Fruit fly (Drosophila melanogaster) whole organism, embryonic: ENCODE results near the gene CG31244.
A peak's percentile ranks its signal among the peaks of the same experiment; 100 is the strongest.

ENCODE experiments used
- Blimp-1 ChIP-seq: fragments of 200-800 bp; sonication (Bioruptor generic); optimal IDR thresholded peaks from 3 replicates; lab custom pipeline; 2018; ENCODE audit warnings: missing biosample characterization, missing genetic modification characterization, mild to moderate bottlenecking, moderate library complexity, missing genetic modification reagents
- CG10267 ChIP-seq: fragments of 200-800 bp; sonication (Bioruptor generic); optimal IDR thresholded peaks from 2 replicates; lab custom pipeline; 2018; ENCODE audit warnings: missing biosample characterization, mild to moderate bottlenecking, missing genetic modification characterization, moderate library complexity
- CG10565 ChIP-seq: fragments of 200-800 bp; sonication (Bioruptor generic); optimal IDR thresholded peaks from 3 replicates; lab custom pipeline; 2016; ENCODE audit warnings: missing biosample characterization, mild to moderate bottlenecking, missing genetic modification characterization
- CG10979 ChIP-seq: fragments of 200-800 bp; sonication (Bioruptor generic); optimal IDR thresholded peaks from 2 replicates; lab custom pipeline; 2018; ENCODE audit warnings: missing biosample characterization, mild to moderate bottlenecking, missing genetic modification characterization, moderate library complexity
- CG11093 ChIP-seq: fragments of 200-800 bp; sonication (Bioruptor generic); IDR thresholded peaks from 3 replicates; pipeline ENCODE4 v1.3.6; 2022; ENCODE audit warnings: missing biosample characterization, missing genetic modification characterization
- CG11456 ChIP-seq: fragments of 200-800 bp; sonication (Bioruptor generic); IDR thresholded peaks from 3 replicates; pipeline ENCODE4 v1.3.6; 2022; ENCODE audit warnings: missing biosample characterization, missing genetic modification characterization
- CG11504 ChIP-seq: fragments of 200-800 bp; sonication (Bioruptor generic); optimal IDR thresholded peaks from 3 replicates; lab custom pipeline; 2019; ENCODE audit warnings: missing biosample characterization, mild to moderate bottlenecking, missing genetic modification characterization, moderate library complexity
- CG13624 ChIP-seq: fragments of 200-800 bp; sonication (Bioruptor generic); optimal IDR thresholded peaks from 2 replicates; lab custom pipeline; 2016; ENCODE audit warnings: missing biosample characterization, missing genetic modification characterization
- CG15696 ChIP-seq: fragments of 200-800 bp; sonication (Bioruptor generic); optimal IDR thresholded peaks from 2 replicates; lab custom pipeline; 2019; ENCODE audit warnings: missing biosample characterization, mild to moderate bottlenecking, missing genetic modification characterization, moderate library complexity
- CG17361 ChIP-seq: fragments of 200-800 bp; sonication (Bioruptor generic); IDR thresholded peaks from 3 replicates; pipeline ENCODE4 v1.3.6; 2022; ENCODE audit warnings: missing biosample characterization, missing genetic modification characterization
- CG17612 ChIP-seq: fragments of 200-800 bp; sonication (Bioruptor generic); IDR thresholded peaks from 2 replicates; pipeline ENCODE4 v1.3.6; 2022; ENCODE audit warnings: missing biosample characterization, missing genetic modification characterization
- CG17829 ChIP-seq: fragments of 200-800 bp; optimal IDR thresholded peaks from 2 replicates; lab custom pipeline; 2019; ENCODE audit warnings: missing biosample characterization, mild to moderate bottlenecking, missing genetic modification characterization, moderate library complexity
- CG18262 ChIP-seq: fragments of 200-800 bp; optimal IDR thresholded peaks from 3 replicates; lab custom pipeline; 2019; ENCODE audit warnings: missing biosample characterization, mild to moderate bottlenecking, missing genetic modification characterization, moderate library complexity
- CG2712 ChIP-seq: fragments of 200-800 bp; optimal IDR thresholded peaks from 3 replicates; lab custom pipeline; 2019; ENCODE audit warnings: missing biosample characterization, mild to moderate bottlenecking, missing genetic modification characterization, moderate library complexity
- CG30431 ChIP-seq: fragments of 200-800 bp; sonication (Bioruptor generic); optimal IDR thresholded peaks from 2 replicates; lab custom pipeline; 2017; ENCODE audit warnings: missing biosample characterization, missing genetic modification characterization
- CG31441 ChIP-seq: fragments of 200-800 bp; sonication (Bioruptor generic); IDR thresholded peaks from 2 replicates; pipeline ENCODE4 v1.3.6; 2022; ENCODE audit warnings: missing biosample characterization, missing genetic modification characterization
- CG34376 ChIP-seq: fragments of 200-800 bp; sonication (Bioruptor generic); optimal IDR thresholded peaks from 2 replicates; lab custom pipeline; 2018; ENCODE audit warnings: missing biosample characterization, mild to moderate bottlenecking, missing genetic modification characterization
- CG3847 ChIP-seq: fragments of 200-800 bp; sonication (Bioruptor generic); IDR thresholded peaks from 2 replicates; pipeline ENCODE4 v1.3.6; 2022; ENCODE audit warnings: missing biosample characterization, missing genetic modification characterization
- CG4404 ChIP-seq: fragments of 200-800 bp; sonication (Bioruptor generic); IDR thresholded peaks from 2 replicates; pipeline ENCODE4 v1.3.6; 2022; ENCODE audit warnings: missing biosample characterization, missing genetic modification characterization
- CG6689 ChIP-seq: fragments of 200-800 bp; sonication (Bioruptor generic); IDR thresholded peaks from 2 replicates; pipeline ENCODE4 v1.3.6; 2022; ENCODE audit warnings: missing biosample characterization, missing genetic modification characterization
- CG9727 ChIP-seq: fragments of 200-800 bp; sonication (Bioruptor generic); optimal IDR thresholded peaks from 3 replicates; lab custom pipeline; 2017; ENCODE audit warnings: missing biosample characterization, mild to moderate bottlenecking, missing genetic modification characterization
- Gug ChIP-seq: fragments of 200-800 bp; sonication (Bioruptor generic); IDR thresholded peaks from 4 replicates; pipeline ENCODE4 v1.3.6; 2022; ENCODE audit warnings: missing biosample characterization, missing genetic modification characterization
- HLH3B ChIP-seq: fragments of 200-800 bp; sonication (Bioruptor generic); IDR thresholded peaks from 2 replicates; pipeline ENCODE4 v1.3.6; 2022; ENCODE audit warnings: missing biosample characterization, missing genetic modification characterization
- Hr39 ChIP-seq: fragments of >200 bp; optimal IDR thresholded peaks from 2 replicates; lab custom pipeline; 2017
- MESR4 ChIP-seq: fragments of 200-800 bp; sonication (Bioruptor generic); optimal IDR thresholded peaks from 2 replicates; lab custom pipeline; 2018; ENCODE audit warnings: missing biosample characterization, mild to moderate bottlenecking, missing genetic modification characterization, moderate library complexity
- MTF-1 ChIP-seq: fragments of 200-800 bp; sonication (Bioruptor generic); optimal IDR thresholded peaks from 2 replicates; lab custom pipeline; 2018; ENCODE audit warnings: missing biosample characterization, mild to moderate bottlenecking, missing genetic modification characterization, borderline replicate concordance
- Oli ChIP-seq: fragments of 200-800 bp; sonication (Bioruptor generic); optimal IDR thresholded peaks from 2 replicates; lab custom pipeline; 2018; ENCODE audit warnings: missing biosample characterization, mild to moderate bottlenecking, missing genetic modification characterization, moderate library complexity
- Trl ChIP-seq, 3 experiments: fragments of >200 bp in 2 of 3; fragments of 200-800 bp in 1 of 3; sonication (Bioruptor generic) in 1 of 3; optimal IDR thresholded peaks; 2 replicates in 1 of 3; 3 replicates in 2 of 3; lab custom pipeline; 2016 to 2017; ENCODE audit warnings: missing biosample characterization in 1 of 3, missing genetic modification characterization in 1 of 3
- br ChIP-seq: fragments of >200 bp; optimal IDR thresholded peaks from 2 replicates; lab custom pipeline; 2017
- crc ChIP-seq: fragments of 200-800 bp; sonication (Bioruptor generic); optimal IDR thresholded peaks from 2 replicates; lab custom pipeline; 2016; ENCODE audit warnings: missing biosample characterization, missing genetic modification characterization
- dmrt11E ChIP-seq: fragments of 200-800 bp; sonication (Bioruptor generic); optimal IDR thresholded peaks from 3 replicates; lab custom pipeline; 2018; ENCODE audit warnings: missing biosample characterization, mild to moderate bottlenecking, missing genetic modification characterization, moderate library complexity
- eve ChIP-seq, 2 experiments: fragments of >200 bp; optimal IDR thresholded peaks; 2 replicates each; lab custom pipeline; 2017; ENCODE audit warnings: missing biosample characterization in 2 of 2, missing genetic modification characterization in 2 of 2
- gcm2 ChIP-seq: fragments of 200-800 bp; sonication (Bioruptor generic); optimal IDR thresholded peaks from 2 replicates; lab custom pipeline; 2016; ENCODE audit warnings: missing biosample characterization, missing genetic modification characterization
- gem ChIP-seq: fragments of 200-800 bp; sonication (Bioruptor generic); optimal IDR thresholded peaks from 2 replicates; lab custom pipeline; 2019; ENCODE audit warnings: missing biosample characterization, mild to moderate bottlenecking, missing genetic modification characterization, moderate library complexity
- inv ChIP-seq: fragments of 200-800 bp; sonication (Bioruptor generic); IDR thresholded peaks from 2 replicates; pipeline ENCODE4 v1.3.6; 2022; ENCODE audit warnings: missing biosample characterization, missing genetic modification characterization; ENCODE audit not compliant: partially characterized antibody
- pb ChIP-seq: fragments of 200-800 bp; sonication (Bioruptor generic); optimal IDR thresholded peaks from 3 replicates; lab custom pipeline; 2016; ENCODE audit warnings: missing biosample characterization, missing genetic modification characterization
- sd ChIP-seq: fragments of 200-800 bp; sonication (Bioruptor generic); optimal IDR thresholded peaks from 3 replicates; lab custom pipeline; 2018; ENCODE audit warnings: missing biosample characterization, mild to moderate bottlenecking, missing genetic modification characterization, moderate library complexity
- sens ChIP-seq: fragments of 200-800 bp; sonication (Bioruptor generic); peaks from one replicate; lab custom pipeline; 2016; ENCODE audit warnings: missing biosample characterization, missing genetic modification characterization
- sna ChIP-seq: fragments of 200-800 bp; sonication (Bioruptor generic); IDR thresholded peaks from 2 replicates; pipeline ENCODE4 v1.3.6; 2022; ENCODE audit warnings: missing biosample characterization, missing genetic modification characterization; ENCODE audit not compliant: partially characterized antibody
- tap ChIP-seq: fragments of 200-800 bp; optimal IDR thresholded peaks from 3 replicates; lab custom pipeline; 2019; ENCODE audit warnings: missing biosample characterization, mild to moderate bottlenecking, missing genetic modification characterization, moderate library complexity
- zen ChIP-seq: fragments of 200-800 bp; sonication (Bioruptor generic); optimal IDR thresholded peaks from 3 replicates; lab custom pipeline; 2018; ENCODE audit warnings: missing biosample characterization, mild to moderate bottlenecking, missing genetic modification characterization, moderate library complexity
- zf30C ChIP-seq: fragments of 200-800 bp; sonication (Bioruptor generic); optimal IDR thresholded peaks from 3 replicates; lab custom pipeline; 2018; ENCODE audit warnings: missing biosample characterization, mild to moderate bottlenecking, missing genetic modification characterization

Gene CG31244

dm6 chr3R:19387608-19388007 is 10.8 kb downstream of the CG31244 start, which contains the start of gene CG3734 (continued):
- TF ChIP-seq CG34376 (GFP tag; lab: Kevin White, UChicago), result peak; percentile 79

dm6 chr3R:19383298-19383697 is 15.1 kb downstream of the CG31244 start:
- TF ChIP-seq dmrt11E (tag; lab: Kevin White, UChicago), result peak; percentile 28
- peak in 1 of 2 experiments; percentile 24 for TF ChIP-seq eve (GFP tag; optimal IDR thresholded peaks at IDR 0.05; lab: Kevin White, UChicago)
- TF ChIP-seq gem (tag; lab: Kevin White, UChicago), result peak; percentile 33
- TF ChIP-seq Hr39 (lab: Kevin White, UChicago), result no peak
- peak; percentile 6 for TF ChIP-seq Oli
- TF ChIP-seq CG11504 (tag; lab: Kevin White, UChicago), result peak; percentile 21
- peak; percentile 36 for TF ChIP-seq CG18262 (tag; lab: Kevin White, UChicago)
- no peak for TF ChIP-seq zen
- TF ChIP-seq zf30C, result peak; percentile 15
- TF ChIP-seq CG17361, result peak; percentile 40; the same call in 1 of the 3 replicates

- TF ChIP-seq CG13624 (GFP tag; lab: Kevin White, UChicago) (no peak), CG11456 (GFP tag; lab: Robert Waterston, UW) (no peak), CG11093 (GFP tag; lab: Robert Waterston, UW) (no peak), sna (no peak), tap (no peak), br (lab: Kevin White, UChicago) (no peak), CG3847 (GFP tag; lab: Robert Waterston, UW) (no peak), sd (tag; lab: Kevin White, UChicago) (no peak)
- TF ChIP-seq, all 482 proteins: peak for 0
These were observed 21.2 kb downstream of the CG31244 start, which contains the start of gene CG31245 for dm6 chr3R:19377125-19377524. TSS of gene CG31245 (minus strand) at chr3R:19377225.

dm6 chr3R:19375923-19376322 is 22.4 kb downstream of the CG31244 start, which contains the start of gene CG31404:
TSS of gene CG31404 (minus strand) at chr3R:19376023.
- TF ChIP-seq HLH3B (GFP tag; lab: Robert Waterston, UW), result no peak

- TF ChIP-seq crc (GFP tag; lab: Kevin White, UChicago) (no peak), br (lab: Kevin White, UChicago) (no peak), CG10565 (no peak), CG30431 (GFP tag; lab: Kevin White, UChicago) (no peak), pb (GFP tag; lab: Kevin White, UChicago) (no peak), Gug (GFP tag; lab: Robert Waterston, UW) (no peak)
These were observed 23.7 kb downstream of the CG31244 start, which contains the start of gene CG3581 for dm6 chr3R:19374689-19375088. TSS of gene CG3581 (minus strand) at chr3R:19374789.

dm6 chr3R:19370693-19371092 is 27.7 kb downstream of the CG31244 start:
- TF ChIP-seq CG9727 (peak; percentile 41), CG15696 (tag; lab: Kevin White, UChicago) (peak; percentile 45), MESR4 (no peak), CG31441 (GFP tag; lab: Robert Waterston, UW) (0 out of 2 replicates have a peak, but pooled peaks have one; percentile 29), CG4404 (no peak), CG17361 (peak; percentile 38; the same call in 1 of the 3 replicates), gcm2 (no peak), Blimp-1 (GFP tag; lab: Kevin White, UChicago) (peak; percentile 6), CG17829 (tag; lab: Kevin White, UChicago) (peak; percentile 25), CG10267 (peak; percentile 30), sens (GFP tag; lab: Kevin White, UChicago) (peak; percentile 79), inv (GFP tag; lab: Robert Waterston, UW) (no peak), CG18262 (tag; lab: Kevin White, UChicago) (peak; percentile 45), CG6689 (GFP tag; lab: Robert Waterston, UW) (peak; percentile 25; the same call in 1 of the 2 replicates), CG2712 (peak; percentile 53), Trl (optimal IDR thresholded peaks at IDR 0.05; lab: Kevin White, UChicago) (no peak), Trl (GFP tag; optimal IDR thresholded peaks at IDR 0.05; lab: Kevin White, UChicago) (no peak), CG11504 (tag; lab: Kevin White, UChicago) (peak; percentile 10), CG10979 (tag; lab: Kevin White, UChicago) (peak; percentile 62), CG17612 (GFP tag; lab: Robert Waterston, UW) (no peak), MTF-1 (GFP tag; lab: Kevin White, UChicago) (no peak)
